Fruit fly (Drosophila melanogaster) whole organism, embryonic: ENCODE measurements around the gene MSAmiP.

ENCODE experiments used
- ATbp ChIP-seq: fragments of 200-800 bp; sonication (Bioruptor generic); optimal IDR thresholded peaks from 2 replicates; lab custom pipeline; 2017; ENCODE audit warnings: missing biosample characterization, mild to moderate bottlenecking, missing genetic modification characterization, missing genetic modification reagents
- Bgb ChIP-seq: fragments of 200-800 bp; sonication (Bioruptor generic); IDR thresholded peaks from 2 replicates; pipeline ENCODE4 v1.3.6; 2022; ENCODE audit warnings: missing biosample characterization, missing genetic modification characterization; ENCODE audit not compliant: partially characterized antibody
- CG10267 ChIP-seq: fragments of 200-800 bp; sonication (Bioruptor generic); optimal IDR thresholded peaks from 2 replicates; lab custom pipeline; 2018; ENCODE audit warnings: missing biosample characterization, mild to moderate bottlenecking, missing genetic modification characterization, moderate library complexity
- CG13296 ChIP-seq: fragments of 200-800 bp; sonication (Bioruptor generic); optimal IDR thresholded peaks from 3 replicates; lab custom pipeline; 2018; ENCODE audit warnings: missing biosample characterization, mild to moderate bottlenecking, missing genetic modification characterization
- CG13624 ChIP-seq: fragments of 200-800 bp; sonication (Bioruptor generic); optimal IDR thresholded peaks from 2 replicates; lab custom pipeline; 2016; ENCODE audit warnings: missing biosample characterization, missing genetic modification characterization
- CG14014 ChIP-seq: fragments of 200-800 bp; sonication (Bioruptor generic); IDR thresholded peaks from 2 replicates; pipeline ENCODE4 v1.3.6; 2022; ENCODE audit warnings: missing biosample characterization, missing genetic modification characterization
- CG15269 ChIP-seq: fragments of 200-800 bp; sonication (Bioruptor generic); optimal IDR thresholded peaks from 2 replicates; lab custom pipeline; 2018; ENCODE audit warnings: missing biosample characterization, mild to moderate bottlenecking, missing genetic modification characterization, moderate library complexity
- CG4360 ChIP-seq: fragments of 200-800 bp; sonication (Bioruptor generic); IDR thresholded peaks from 2 replicates; pipeline ENCODE4 v1.3.6; 2022; ENCODE audit warnings: missing biosample characterization, missing genetic modification characterization
- Dip2 ChIP-seq: fragments of 200-800 bp; sonication (Bioruptor generic); IDR thresholded peaks from 2 replicates; pipeline ENCODE4 v1.3.6; 2022; ENCODE audit warnings: missing biosample characterization, missing genetic modification characterization
- Fer2 ChIP-seq: fragments of 200-800 bp; sonication (Bioruptor generic); optimal IDR thresholded peaks from 2 replicates; lab custom pipeline; 2018; ENCODE audit warnings: missing biosample characterization, mild to moderate bottlenecking, missing genetic modification characterization, moderate library complexity
- Hr39 ChIP-seq: fragments of >200 bp; optimal IDR thresholded peaks from 2 replicates; lab custom pipeline; 2017
- Lpt ChIP-seq: fragments of >200 bp; optimal IDR thresholded peaks from 2 replicates; lab custom pipeline; 2018; ENCODE audit warnings: missing biosample characterization, missing genetic modification characterization
- Opbp ChIP-seq: fragments of 200-800 bp; sonication (Bioruptor generic); IDR thresholded peaks from 3 replicates; pipeline ENCODE4 v1.3.6; 2022; ENCODE audit warnings: missing biosample characterization, missing genetic modification characterization; ENCODE audit not compliant: partially characterized antibody
- sna ChIP-seq: fragments of 200-800 bp; sonication (Bioruptor generic); IDR thresholded peaks from 2 replicates; pipeline ENCODE4 v1.3.6; 2022; ENCODE audit warnings: missing biosample characterization, missing genetic modification characterization; ENCODE audit not compliant: partially characterized antibody

DNA sequence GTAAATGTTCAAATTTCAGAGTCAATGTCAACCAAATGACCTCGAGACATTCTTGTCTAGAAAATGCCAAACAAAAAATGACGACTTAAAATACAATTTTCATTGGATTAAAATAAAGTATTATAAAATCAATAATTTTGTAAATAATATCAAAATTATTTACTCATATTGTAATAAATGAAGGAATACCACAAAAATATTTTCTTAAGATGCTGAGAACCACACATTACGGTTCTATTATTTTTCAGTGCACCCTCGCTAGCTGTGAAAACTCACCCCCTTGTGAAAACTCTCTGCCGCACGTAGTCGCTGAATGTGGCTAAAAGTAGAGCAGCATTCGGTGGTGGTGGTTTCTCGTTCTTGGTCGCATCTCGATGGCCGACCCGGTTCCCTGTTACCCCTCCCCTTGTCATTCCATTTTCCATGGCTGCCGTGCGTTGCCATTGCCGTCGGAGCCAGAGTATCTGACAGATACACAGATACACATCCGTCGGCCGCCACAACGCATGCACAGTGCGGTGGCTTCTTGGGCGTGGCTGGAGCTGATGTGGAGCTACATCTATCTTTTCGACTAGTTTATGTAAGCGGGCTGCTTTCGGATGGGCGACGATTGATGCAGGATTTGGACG lies 17.3 kb upstream of the MSAmiP start:
- TF ChIP-seq Dip2 (GFP tag; lab: Robert Waterston, UW) (no peak), CG13296 (GFP tag; lab: Kevin White, UChicago) (no peak), CG14014 (GFP tag; lab: Robert Waterston, UW) (no peak), CG4360 (GFP tag; lab: Robert Waterston, UW) (no peak), Lpt (GFP tag; lab: Kevin White, UChicago) (no peak), CG13624 (GFP tag; lab: Kevin White, UChicago) (no peak), Fer2 (tag; lab: Kevin White, UChicago) (no peak), CG10267 (tag; lab: Kevin White, UChicago) (peak; percentile 22), Opbp (GFP tag; lab: Robert Waterston, UW) (no peak), Bgb (GFP tag; lab: Robert Waterston, UW) (no peak), ATbp (GFP tag; lab: Kevin White, UChicago) (no peak), Hr39 (lab: Kevin White, UChicago) (no peak), sna (GFP tag; lab: Robert Waterston, UW) (no peak), CG15269 (tag; lab: Kevin White, UChicago) (no peak)
